Worm (Caenorhabditis elegans): ENCODE measurements around the gene srh-61.
A peak's percentile ranks its signal among the peaks of the same experiment; 100 is the strongest.

srh-61 gene

ce11 chrII:12494556-12495131 is 21.6 kb downstream of the srh-61 start, which contains the start of gene col-85 (continued):
- TF ChIP-seq nhr-11 (tag; optimal IDR thresholded peaks at IDR 0.05) (peak; percentile 8), R02D3.7 (tag; optimal IDR thresholded peaks at IDR 0.05) (no peak), fos-1 (tag; optimal IDR thresholded peaks at IDR 0.05) (peak; percentile 49), nhr-129 (tag; optimal IDR thresholded peaks at IDR 0.05) (peak; percentile 75), nhr-6 (tag; optimal IDR thresholded peaks at IDR 0.05) (peak; percentile 47), mab-5 (tag; optimal IDR thresholded peaks at IDR 0.05) (no peak), unc-62 (GFP tag; optimal IDR thresholded peaks at IDR 0.05) (no peak), skn-1 (tag; optimal IDR thresholded peaks at IDR 0.05) (no peak), F13H6.1 (tag; optimal IDR thresholded peaks at IDR 0.05) (peak; percentile 67), lsy-2 (tag; optimal IDR thresholded peaks at IDR 0.05) (peak; percentile 68 to 70), ceh-16 (tag; optimal IDR thresholded peaks at IDR 0.05) (no peak), nhr-77 (tag; optimal IDR thresholded peaks at IDR 0.05) (no peak), lin-39 (tag; optimal IDR thresholded peaks at IDR 0.05) (no peak), snpc-4 (tag; optimal IDR thresholded peaks at IDR 0.05) (peak; percentile 92), Y55F3AM.14 (GFP tag; optimal IDR thresholded peaks at IDR 0.05) (peak; percentile 54), blmp-1 (tag; optimal IDR thresholded peaks at IDR 0.05; ENCODE audit: insufficient read depth) (no peak), ztf-1 (GFP tag; conservative IDR thresholded peaks at IDR 0.05) (no peak), elt-3 (tag; optimal IDR thresholded peaks at IDR 0.05) (no peak), nhr-25 (tag; optimal IDR thresholded peaks at IDR 0.05) (no peak)

- TF ChIP-seq ama-1 (optimal IDR thresholded peaks at IDR 0.05) = no peak
- no peak for TF ChIP-seq ceh-82 (tag; optimal IDR thresholded peaks at IDR 0.05)
- TF ChIP-seq nhr-21 (tag; optimal IDR thresholded peaks at IDR 0.05) = no peak
- TF ChIP-seq dmd-4 (tag; optimal IDR thresholded peaks at IDR 0.05) = no peak
- TF ChIP-seq mbf-1 (tag; optimal IDR thresholded peaks at IDR 0.05) = no peak
- TF ChIP-seq nhr-129 (tag; optimal IDR thresholded peaks at IDR 0.05) = no peak
- no peak for TF ChIP-seq fos-1 (tag; optimal IDR thresholded peaks at IDR 0.05)
- TF ChIP-seq sma-9 (GFP tag; optimal IDR thresholded peaks at IDR 0.05) = no peak
- no peak for TF ChIP-seq sma-9 (tag; optimal IDR thresholded peaks at IDR 0.05)
- TF ChIP-seq gmeb-1 (tag; optimal IDR thresholded peaks at IDR 0.05) = no peak
- TF ChIP-seq crh-2 (tag; optimal IDR thresholded peaks at IDR 0.05) = no peak
- TF ChIP-seq C34F6.9 (tag; optimal IDR thresholded peaks at IDR 0.05) = no peak
- TF ChIP-seq nhr-6 (tag; optimal IDR thresholded peaks at IDR 0.05) = no peak
- no peak for TF ChIP-seq mab-5 (tag; optimal IDR thresholded peaks at IDR 0.05)
- TF ChIP-seq nhr-25 (tag; optimal IDR thresholded peaks at IDR 0.05) = no peak
- no peak for TF ChIP-seq snpc-4 (tag; optimal IDR thresholded peaks at IDR 0.05)
These were observed 22.1 kb downstream of the srh-61 start for ce11 chrII:12494067-12494477.

- no peak for TF ChIP-seq zag-1 (tag; optimal IDR thresholded peaks at IDR 0.05)
- TF ChIP-seq nhr-237 (tag; optimal IDR thresholded peaks at IDR 0.05) = no peak
- no peak for TF ChIP-seq peb-1 (tag; optimal IDR thresholded peaks at IDR 0.05)
- no peak for TF ChIP-seq ceh-82 (tag; optimal IDR thresholded peaks at IDR 0.05)
- TF ChIP-seq ama-1 (optimal IDR thresholded peaks at IDR 0.05) = no peak
- no peak for TF ChIP-seq alr-1 (tag; optimal IDR thresholded peaks at IDR 0.05)
- TF ChIP-seq skn-1 (tag; optimal IDR thresholded peaks at IDR 0.05) = no peak
- TF ChIP-seq sma-3 (GFP tag; optimal IDR thresholded peaks at IDR 0.05) = no peak
- no peak for TF ChIP-seq unc-62 (GFP tag; optimal IDR thresholded peaks at IDR 0.05)
- no peak for TF ChIP-seq unc-55 (GFP tag; optimal IDR thresholded peaks at IDR 0.05)
- TF ChIP-seq C34F6.9 (tag; optimal IDR thresholded peaks at IDR 0.05) = no peak
- no peak for TF ChIP-seq crh-2 (tag; optimal IDR thresholded peaks at IDR 0.05)
- no peak for TF ChIP-seq unc-39 (tag; optimal IDR thresholded peaks at IDR 0.05)
- TF ChIP-seq F13H6.1 (tag; optimal IDR thresholded peaks at IDR 0.05) = no peak
These were observed 24.3 kb downstream of the srh-61 start, which contains the start of gene srz-6 for ce11 chrII:12491936-12492335. Gene srz-6 (plus strand): TSS chrII:12492236.

ce11 chrII:12489903-12490302 is 26.3 kb downstream of the srh-61 start, which contains the start of gene T21B4.15:
Gene T21B4.15 (plus strand): TSS chrII:12490203.
- TF ChIP-seq C34F6.9 (tag; optimal IDR thresholded peaks at IDR 0.05) = no peak
- no peak for TF ChIP-seq dmd-4 (tag; optimal IDR thresholded peaks at IDR 0.05)
- TF ChIP-seq sma-9 (GFP tag; optimal IDR thresholded peaks at IDR 0.05) = no peak
- no peak for TF ChIP-seq sma-9 (tag; optimal IDR thresholded peaks at IDR 0.05)
- no peak for TF ChIP-seq nhr-25 (tag; optimal IDR thresholded peaks at IDR 0.05)
- TF ChIP-seq aly-2 (tag; optimal IDR thresholded peaks at IDR 0.05) = no peak
- TF ChIP-seq sma-3 (GFP tag; optimal IDR thresholded peaks at IDR 0.05) = no peak
- TF ChIP-seq nhr-10 (tag; optimal IDR thresholded peaks at IDR 0.05) = no peak
- TF ChIP-seq fos-1 (tag; optimal IDR thresholded peaks at IDR 0.05) = no peak
- no peak for TF ChIP-seq R02D3.7 (tag; optimal IDR thresholded peaks at IDR 0.05)
- TF ChIP-seq nhr-23 (tag; optimal IDR thresholded peaks at IDR 0.05) = no peak
- no peak for TF ChIP-seq ZK546.5 (tag; optimal IDR thresholded peaks at IDR 0.05)
- no peak for TF ChIP-seq ama-1 (optimal IDR thresholded peaks at IDR 0.05)
- no peak for TF ChIP-seq elt-1 (tag; optimal IDR thresholded peaks at IDR 0.05)
- TF ChIP-seq F13H6.1 (tag; optimal IDR thresholded peaks at IDR 0.05) = no peak
- TF ChIP-seq blmp-1 (tag; optimal IDR thresholded peaks at IDR 0.05; ENCODE audit: insufficient read depth) = no peak
- TF ChIP-seq lin-11 (tag; optimal IDR thresholded peaks at IDR 0.05) = no peak
- TF ChIP-seq alr-1 (tag; optimal IDR thresholded peaks at IDR 0.05) = no peak

Measured in whole organism, L2 larva.